Worm (Caenorhabditis elegans) whole organism, L4/young adult: ENCODE data around the gene F42G2.7.

Experiments used
- W03F9.2 ChIP-seq: fragments of 150-350 bp; optimal IDR thresholded peaks from 2 replicates; lab custom pipeline; 2014; ENCODE audit warnings: missing biosample characterization, missing genetic modification characterization
- dao-5 ChIP-seq: sonication (generic microtip); optimal IDR thresholded peaks from 2 replicates; lab custom pipeline; 2016; ENCODE audit warnings: missing genotype, missing genetic modification characterization, moderate library complexity, missing compliant biosample characterization
- him-1 ChIP-seq: sonication (generic microtip); optimal IDR thresholded peaks from 2 replicates; lab custom pipeline; 2016; ENCODE audit warnings: missing genotype, missing genetic modification reagents, missing genetic modification characterization, missing compliant biosample characterization

The F42G2.7 gene

ce11 chrII:2417889-2418288 lies at the start of gene F42G2.7, which contains the start of gene F42G2.5:
Gene F42G2.7 (plus strand): TSS chrII:2418158.
Gene F42G2.5 (minus strand): TSS chrII:2417989.
- TF ChIP-seq him-1 (tag; lab: Kevin White, UChicago), result no peak
- TF ChIP-seq W03F9.2 (tag; lab: Kevin White, UChicago), result no peak
- no peak for TF ChIP-seq dao-5

ce11 chrII:2368956-2369355 lies 49.0 kb upstream of the F42G2.7 start, which contains the start of gene hpo-25:
Gene hpo-25 (plus strand): TSS chrII:2369256.
- no peak for TF ChIP-seq W03F9.2 (tag; lab: Kevin White, UChicago)
- no peak for TF ChIP-seq him-1 (tag; lab: Kevin White, UChicago)
- TF ChIP-seq dao-5, result no peak

- no peak for TF ChIP-seq W03F9.2 (tag; lab: Kevin White, UChicago)
- TF ChIP-seq dao-5, result no peak
- no peak for TF ChIP-seq him-1 (tag; lab: Kevin White, UChicago)
Observed at ce11 chrII:2372090-2372489, 45.9 kb upstream of the F42G2.7 start, which contains the start of gene F16G10.3. Gene F16G10.3 (plus strand): TSS chrII:2372390.

ce11 chrII:2374973-2375372 lies 43.0 kb upstream of the F42G2.7 start, which contains the start of gene F16G10.2:
Gene F16G10.2 (plus strand): TSS chrII:2375273.
- TF ChIP-seq dao-5 (no peak), him-1 (tag; lab: Kevin White, UChicago) (no peak), W03F9.2 (tag; lab: Kevin White, UChicago) (no peak)

- TF ChIP-seq dao-5, result no peak
- no peak for TF ChIP-seq him-1 (tag; lab: Kevin White, UChicago)
- TF ChIP-seq W03F9.2 (tag; lab: Kevin White, UChicago), result no peak
Observed at ce11 chrII:2377751-2378150, 40.2 kb upstream of the F42G2.7 start, which contains the start of gene F16G10.6. Gene F16G10.6 (minus strand): TSS chrII:2377851.

ce11 chrII:2378465-2379009 lies 39.4 kb upstream of the F42G2.7 start:
- no peak for TF ChIP-seq him-1 (tag; lab: Kevin White, UChicago)
- TF ChIP-seq W03F9.2 (tag; lab: Kevin White, UChicago), result peak; percentile 18

ce11 chrII:2379673-2380072 lies 38.3 kb upstream of the F42G2.7 start:
- TF ChIP-seq W03F9.2 (tag; lab: Kevin White, UChicago), result no peak
- no peak for TF ChIP-seq him-1 (tag; lab: Kevin White, UChicago)
- TF ChIP-seq dao-5, result no peak

ce11 chrII:2380174-2380573 lies 37.8 kb upstream of the F42G2.7 start, which contains the start of gene F16G10.7:
Gene F16G10.7 (minus strand): TSS chrII:2380274.
- TF ChIP-seq W03F9.2 (tag; lab: Kevin White, UChicago), result no peak
- no peak for TF ChIP-seq him-1 (tag; lab: Kevin White, UChicago)

- TF ChIP-seq W03F9.2 (tag; lab: Kevin White, UChicago) (no peak), him-1 (tag; lab: Kevin White, UChicago) (no peak), dao-5 (no peak)
Observed at ce11 chrII:2383334-2383733, 34.6 kb upstream of the F42G2.7 start, which contains the start of gene F16G10.8. Gene F16G10.8 (minus strand): TSS chrII:2383434.

ce11 chrII:2385495-2385894 lies 32.5 kb upstream of the F42G2.7 start, which contains the start of gene F16G10.9:
Gene F16G10.9 (minus strand): TSS chrII:2385595.
- TF ChIP-seq dao-5 (no peak), him-1 (tag; lab: Kevin White, UChicago) (no peak), W03F9.2 (tag; lab: Kevin White, UChicago) (no peak)

- TF ChIP-seq W03F9.2 (tag; lab: Kevin White, UChicago) (no peak), him-1 (tag; lab: Kevin White, UChicago) (no peak), dao-5 (no peak)
Observed at ce11 chrII:2390884-2391283, 27.1 kb upstream of the F42G2.7 start, which contains the start of gene F16G10.10. Gene F16G10.10 (minus strand): TSS chrII:2390984.

ce11 chrII:2393821-2394220 lies 24.1 kb upstream of the F42G2.7 start, which contains the start of gene F16G10.11:
Gene F16G10.11 (minus strand): TSS chrII:2393921.
- TF ChIP-seq W03F9.2 (tag; lab: Kevin White, UChicago) (no peak), him-1 (tag; lab: Kevin White, UChicago) (no peak), dao-5 (no peak)

ce11 chrII:2395864-2396263 lies 22.1 kb upstream of the F42G2.7 start, which contains the start of gene F16G10.13:
Gene F16G10.13 (minus strand): TSS chrII:2395964.
- TF ChIP-seq dao-5 (no peak), W03F9.2 (tag; lab: Kevin White, UChicago) (no peak), him-1 (tag; lab: Kevin White, UChicago) (no peak)

- TF ChIP-seq W03F9.2 (tag; lab: Kevin White, UChicago) (no peak), dao-5 (no peak), him-1 (tag; lab: Kevin White, UChicago) (no peak)
Observed at ce11 chrII:2398884-2399283, 19.1 kb upstream of the F42G2.7 start, which contains the start of gene F16G10.14. Gene F16G10.14 (minus strand): TSS chrII:2398984.
